Worm (Caenorhabditis elegans) whole organism, L4 larva: Measurements from ENCODE around the gene taf-3.

Source experiments
- ZK546.5 ChIP-seq, 2 experiments: sonication (generic microtip); optimal IDR thresholded peaks; 2 replicates each; lab custom pipeline; 2017; ENCODE audit warnings: missing biosample characterization in 2 of 2, missing genetic modification characterization in 2 of 2
- ceh-62 ChIP-seq: sonication (generic microtip); optimal IDR thresholded peaks from 2 replicates; lab custom pipeline; 2017; ENCODE audit warnings: missing biosample characterization, missing genetic modification characterization
- ces-1 ChIP-seq: fragments of 150-350 bp; sonication (generic microtip); optimal IDR thresholded peaks from 4 replicates; lab custom pipeline; 2014; ENCODE audit warnings: missing biosample characterization, missing genetic modification reagents, missing genetic modification characterization
- dve-1 ChIP-seq: sonication (generic microtip); optimal IDR thresholded peaks from 2 replicates; lab custom pipeline; 2017; ENCODE audit warnings: antibody characterized with exemption, mild to moderate bottlenecking, missing genetic modification characterization, missing compliant biosample characterization; ENCODE audit not compliant: insufficient read depth
- egl-27 ChIP-seq: sonication (generic microtip); optimal IDR thresholded peaks from 3 replicates; lab custom pipeline; 2017; ENCODE audit warnings: missing biosample characterization, missing genetic modification reagents, missing genetic modification characterization
- jun-1 ChIP-seq: fragments of 150-350 bp; optimal IDR thresholded peaks from 2 replicates; lab custom pipeline; 2014; ENCODE audit warnings: missing biosample characterization, missing genetic modification reagents, missing genetic modification characterization
- lin-15B ChIP-seq: fragments of 150-350 bp; sonication (generic microtip); optimal IDR thresholded peaks from 3 replicates; lab custom pipeline; 2014; ENCODE audit warnings: missing biosample characterization, missing genetic modification characterization
- nhr-10 ChIP-seq: fragments of 150-350 bp; optimal IDR thresholded peaks from 2 replicates; lab custom pipeline; 2014; ENCODE audit warnings: missing biosample characterization, missing genetic modification characterization
- nhr-237 ChIP-seq: sonication (generic microtip); optimal IDR thresholded peaks from 2 replicates; lab custom pipeline; 2017; ENCODE audit warnings: missing biosample characterization, missing genetic modification characterization
- nhr-28 ChIP-seq: fragments of 150-350 bp; optimal IDR thresholded peaks from 2 replicates; lab custom pipeline; 2014; ENCODE audit warnings: missing biosample characterization, missing genetic modification characterization
- nhr-76 ChIP-seq: fragments of 150-350 bp; optimal IDR thresholded peaks from 2 replicates; lab custom pipeline; 2014; ENCODE audit warnings: missing biosample characterization, missing genetic modification characterization
- saeg-2 ChIP-seq: fragments of 200-800 bp; sonication (Bioruptor generic); IDR thresholded peaks from 2 replicates; pipeline ENCODE4 v1.3.6; 2022; ENCODE audit warnings: missing genetic modification reagents, missing genetic modification characterization, missing compliant biosample characterization

DNA sequence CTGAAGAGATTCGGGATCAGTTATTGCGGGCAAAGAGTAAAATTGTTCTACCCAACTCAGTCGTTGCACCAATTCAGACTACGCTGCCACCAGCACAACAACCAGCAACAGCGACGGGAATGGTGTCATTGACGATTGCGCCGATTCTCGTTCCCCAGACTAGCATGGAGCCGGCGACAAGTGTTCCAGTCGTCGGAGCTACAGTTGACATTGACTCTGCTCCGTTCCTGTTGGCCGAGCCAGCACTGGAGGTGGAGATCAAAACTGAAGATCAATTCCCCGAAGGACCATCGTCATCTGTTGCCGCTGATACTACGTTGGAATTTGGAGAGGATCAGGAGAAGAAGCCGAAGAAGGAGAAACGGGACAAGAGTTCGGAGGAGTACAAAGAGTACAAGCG, 3.2 kb downstream of the taf-3 start:
- no peak for TF ChIP-seq jun-1 (tag; lab: Kevin White, UChicago)
- TF ChIP-seq ces-1 (GFP tag; lab: Kevin White, UChicago) = no peak
- TF ChIP-seq saeg-2 = no peak
- TF ChIP-seq nhr-10 = no peak
- TF ChIP-seq nhr-237 (tag; lab: Kevin White, UChicago) = no peak
- no peak for TF ChIP-seq lin-15B (tag; lab: Kevin White, UChicago)
- no peak for TF ChIP-seq egl-27 (tag; lab: Kevin White, UChicago)
- no peak for TF ChIP-seq ZK546.5 (tag; optimal IDR thresholded peaks at IDR 0.05; lab: Kevin White, UChicago)
- TF ChIP-seq nhr-76 = no peak
- no peak for TF ChIP-seq dve-1
- TF ChIP-seq nhr-28 (tag; lab: Kevin White, UChicago) = no peak
- no peak for TF ChIP-seq ceh-62
